Fruit fly (Drosophila melanogaster): ENCODE measurements around the gene CG11590.
A peak's percentile ranks its signal among the peaks of the same experiment; 100 is the strongest.

The CG11590 gene

DNA sequence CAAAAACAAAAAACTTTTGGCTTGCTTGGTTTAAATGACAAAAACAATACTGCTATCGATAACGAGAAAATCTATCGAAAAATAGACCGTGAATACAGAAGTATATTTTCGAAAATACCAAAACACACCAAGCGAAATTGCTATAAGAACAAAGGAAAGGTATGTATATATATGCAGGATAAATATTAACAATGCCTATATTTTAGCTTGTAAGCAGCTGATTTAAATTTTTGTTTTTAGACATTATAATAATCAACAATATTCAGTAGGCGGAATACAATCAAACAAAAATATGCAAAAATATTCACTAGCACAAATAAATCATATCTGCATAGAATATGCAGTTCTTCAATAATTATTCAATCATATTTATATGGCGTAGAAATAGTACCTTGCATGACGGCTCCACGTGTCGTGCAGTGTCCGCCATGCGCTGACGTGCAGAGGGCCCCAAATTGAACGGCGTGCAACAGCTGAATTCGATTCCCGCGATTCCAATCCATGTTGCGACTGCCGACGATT is 38.0 kb downstream of the CG11590 start, which contains the start of the genes Fbxl4 and Dus2 (continued):
- TF ChIP-seq oc (tag; optimal IDR thresholded peaks at IDR 0.05): peak; percentile 63
- TF ChIP-seq CG10565 (GFP tag; optimal IDR thresholded peaks at IDR 0.05): peak; percentile 67
- TF ChIP-seq crol (GFP tag; IDR thresholded peaks at IDR 0.05): peak; percentile 51; the same call in 1 of the 2 replicates
- peak; percentile 91 for TF ChIP-seq CG11085 (GFP tag; IDR thresholded peaks at IDR 0.05)
- peak; percentile 82 for TF ChIP-seq CG14050 (GFP tag; IDR thresholded peaks at IDR 0.05)
- peak; percentile 93 for TF ChIP-seq HLH3B (GFP tag; IDR thresholded peaks at IDR 0.05)
- TF ChIP-seq CG1602 (GFP tag; optimal IDR thresholded peaks at IDR 0.05): peak; percentile 94
- TF ChIP-seq croc (GFP tag; conservative IDR thresholded peaks at IDR 0.05): peak; percentile 88
- peak; percentile 48 for TF ChIP-seq Hey (tag; optimal IDR thresholded peaks at IDR 0.05)
- TF ChIP-seq Bteb2 (GFP tag; optimal IDR thresholded peaks at IDR 0.05): peak; percentile 90
- TF ChIP-seq tup (GFP tag; optimal IDR thresholded peaks at IDR 0.05): peak; percentile 83
- peak; percentile 88 for TF ChIP-seq slou (GFP tag; optimal IDR thresholded peaks at IDR 0.05)
- peak; percentile 95 for TF ChIP-seq nmo (GFP tag; optimal IDR thresholded peaks at IDR 0.05)
- peak; percentile 85 for TF ChIP-seq CG15011 (GFP tag; optimal IDR thresholded peaks at IDR 0.05)
- peak; percentile 92 for TF ChIP-seq CG30431 (GFP tag; optimal IDR thresholded peaks at IDR 0.05)
- TF ChIP-seq sqz (GFP tag; optimal IDR thresholded peaks at IDR 0.05): peak; percentile 74
- TF ChIP-seq ssp (GFP tag; IDR thresholded peaks at IDR 0.05): peak; percentile 85
- TF ChIP-seq ERR (GFP tag; optimal IDR thresholded peaks at IDR 0.05): peak; percentile 54
- peak; percentile 72 for TF ChIP-seq odd (GFP tag; optimal IDR thresholded peaks at IDR 0.05)
- peak; percentile 84 for TF ChIP-seq CG31224 (GFP tag; IDR thresholded peaks at IDR 0.05)
- TF ChIP-seq pho (GFP tag; optimal IDR thresholded peaks at IDR 0.05): peak; percentile 94
- TF ChIP-seq ken (GFP tag; IDR thresholded peaks at IDR 0.05): peak; percentile 96
- peak; percentile 94 for TF ChIP-seq NFAT (GFP tag; IDR thresholded peaks at IDR 0.05)
- peak; percentile 71 for TF ChIP-seq CG7987 (GFP tag; optimal IDR thresholded peaks at IDR 0.05)
- peak; percentile 91 for TF ChIP-seq CG18599 (GFP tag; optimal IDR thresholded peaks at IDR 0.05)
- peak; percentile 82 for TF ChIP-seq CG2875 (GFP tag; optimal IDR thresholded peaks at IDR 0.05)
- TF ChIP-seq CG13123 (GFP tag; optimal IDR thresholded peaks at IDR 0.05): peak; percentile 68
- no peak for TF ChIP-seq Dfd (GFP tag; optimal IDR thresholded peaks at IDR 0.05)
- TF ChIP-seq CG12659 (GFP tag; optimal IDR thresholded peaks at IDR 0.05): peak; percentile 94
- peak; percentile 90 for TF ChIP-seq Mad (GFP tag; optimal IDR thresholded peaks at IDR 0.05)
- TF ChIP-seq Fer1 (GFP tag; optimal IDR thresholded peaks at IDR 0.05): peak; percentile 88
- TF ChIP-seq insv (GFP tag; optimal IDR thresholded peaks at IDR 0.05): peak in 1 of 2 experiments; percentile 65
- peak; percentile 93 for TF ChIP-seq CG7839 (tag; optimal IDR thresholded peaks at IDR 0.05)
- TF ChIP-seq MESR4 (GFP tag; optimal IDR thresholded peaks at IDR 0.05): no peak
- peak; percentile 96 for TF ChIP-seq lilli (GFP tag; optimal IDR thresholded peaks at IDR 0.05)
- TF ChIP-seq cas (GFP tag; IDR thresholded peaks at IDR 0.05): peak; percentile 79
- 0 out of 3 replicates have a peak, but pooled peaks have one; percentile 25 for TF ChIP-seq Doc3 (GFP tag; IDR thresholded peaks at IDR 0.05; ENCODE audit: partially characterized antibody)
- TF ChIP-seq Doc2 (GFP tag; IDR thresholded peaks at IDR 0.05): peak; percentile 73
- peak; percentile 86 for TF ChIP-seq CG2889 (GFP tag; IDR thresholded peaks at IDR 0.05)
- TF ChIP-seq CG2199 (GFP tag; IDR thresholded peaks at IDR 0.05): peak; percentile 88
- peak; percentile 81 for TF ChIP-seq p53 (GFP tag; optimal IDR thresholded peaks at IDR 0.05)
- peak; percentile 80 for TF ChIP-seq CG3065 (GFP tag; optimal IDR thresholded peaks at IDR 0.05)
- peak; percentile 88 for TF ChIP-seq Atf-2 (GFP tag; optimal IDR thresholded peaks at IDR 0.05)
- TF ChIP-seq lbe (GFP tag; optimal IDR thresholded peaks at IDR 0.05): peak; percentile 62
- TF ChIP-seq CG16863 (GFP tag; optimal IDR thresholded peaks at IDR 0.05): peak; percentile 91
- TF ChIP-seq pfk (GFP tag; optimal IDR thresholded peaks at IDR 0.05): peak; percentile 27
- peak; percentile 37 for TF ChIP-seq pzg (GFP tag; optimal IDR thresholded peaks at IDR 0.05)
- peak; percentile 88 for TF ChIP-seq slp2 (GFP tag; optimal IDR thresholded peaks at IDR 0.05)
- peak; percentile 92 for TF ChIP-seq tio (GFP tag; optimal IDR thresholded peaks at IDR 0.05)
- peak; percentile 76 for TF ChIP-seq CG1529 (GFP tag; optimal IDR thresholded peaks at IDR 0.05)
- peak; percentile 91 for TF ChIP-seq CG10462 (GFP tag; optimal IDR thresholded peaks at IDR 0.05)

Measured in whole organism, embryonic.